Fruit fly (Drosophila melanogaster): ENCODE data around the gene CG31954.

Gene CG31954

dm6 chr2L:3478034-3478880 lies 31.6 kb downstream of the CG31954 start, which contains the start of gene Thor (continued):
- TF ChIP-seq H2.0 (GFP tag; IDR thresholded peaks at IDR 0.05): peak; percentile 66
- no peak for TF ChIP-seq CG7271 (tag; optimal IDR thresholded peaks at IDR 0.05)
- no peak for TF ChIP-seq eve (GFP tag; optimal IDR thresholded peaks at IDR 0.05)
- no peak for TF ChIP-seq Ssrp (tag; optimal IDR thresholded peaks at IDR 0.05)
- no peak for TF ChIP-seq stwl (tag; optimal IDR thresholded peaks at IDR 0.05)
- TF ChIP-seq CG8388 (GFP tag; optimal IDR thresholded peaks at IDR 0.05): peak; percentile 24
- TF ChIP-seq Lim3 (GFP tag; IDR thresholded peaks at IDR 0.05): no peak
- TF ChIP-seq CG3281 (GFP tag; optimal IDR thresholded peaks at IDR 0.05): peak; percentile 67
- TF ChIP-seq cwo (GFP tag; optimal IDR thresholded peaks at IDR 0.05): peak; percentile 85
- TF ChIP-seq tll (GFP tag; optimal IDR thresholded peaks at IDR 0.05): no peak
- TF ChIP-seq CG9727 (GFP tag; optimal IDR thresholded peaks at IDR 0.05): peak; percentile 79
- peak; percentile 86 for TF ChIP-seq CG11456 (GFP tag; IDR thresholded peaks at IDR 0.05)
- peak; percentile 87 for TF ChIP-seq Side (GFP tag; optimal IDR thresholded peaks at IDR 0.05)
- peak; percentile 66 for TF ChIP-seq CG2875 (GFP tag; optimal IDR thresholded peaks at IDR 0.05)
- no peak for TF ChIP-seq Lpt (GFP tag; optimal IDR thresholded peaks at IDR 0.05)
- no peak for TF ChIP-seq CG9797 (GFP tag; optimal IDR thresholded peaks at IDR 0.05)
- no peak for TF ChIP-seq CG1832 (GFP tag; optimal IDR thresholded peaks at IDR 0.05)
- TF ChIP-seq ro (GFP tag; IDR thresholded peaks at IDR 0.05): no peak
- TF ChIP-seq CG9609 (GFP tag; optimal IDR thresholded peaks at IDR 0.05): peak; percentile 22
- peak; percentile 40 for TF ChIP-seq grn (GFP tag; optimal IDR thresholded peaks at IDR 0.05)
- peak; percentile 49 for TF ChIP-seq CG13296 (GFP tag; optimal IDR thresholded peaks at IDR 0.05)
- TF ChIP-seq CG1024 (GFP tag; IDR thresholded peaks at IDR 0.05): peak; percentile 76
- peak; percentile 84 for TF ChIP-seq Dbx (GFP tag; IDR thresholded peaks at IDR 0.05)
- peak; percentile 47 for TF ChIP-seq Myb (GFP tag; optimal IDR thresholded peaks at IDR 0.05)
- peak; percentile 98; the same call in 3 of the 4 replicates for TF ChIP-seq chinmo (GFP tag; IDR thresholded peaks at IDR 0.05; ENCODE audit: partially characterized antibody)
- peak; percentile 53; the same call in 1 of the 2 replicates for TF ChIP-seq CG11696 (GFP tag; IDR thresholded peaks at IDR 0.05)
- TF ChIP-seq jing (GFP tag; optimal IDR thresholded peaks at IDR 0.05): no peak
- peak; percentile 19 for TF ChIP-seq cg (GFP tag; optimal IDR thresholded peaks at IDR 0.05)
- TF ChIP-seq NC2α (GFP tag; optimal IDR thresholded peaks at IDR 0.05): peak; percentile 91
- peak; percentile 55; the same call in 1 of the 3 replicates for TF ChIP-seq HLH4C (GFP tag; IDR thresholded peaks at IDR 0.05; ENCODE audit: partially characterized antibody)
- peak; percentile 53; the same call in 1 of the 2 replicates for TF ChIP-seq Nf-YA (GFP tag; IDR thresholded peaks at IDR 0.05)
- TF ChIP-seq D19A (tag; optimal IDR thresholded peaks at IDR 0.05): peak; percentile 45
- peak; percentile 98 to 99 for TF ChIP-seq Trl (optimal IDR thresholded peaks at IDR 0.05)
- TF ChIP-seq Trl (GFP tag; optimal IDR thresholded peaks at IDR 0.05): peak; percentile 89
- peak; percentile 88 for TF ChIP-seq rib (GFP tag; IDR thresholded peaks at IDR 0.05)
- peak; percentile 56; the same call in 2 of the 3 replicates for TF ChIP-seq dysf (GFP tag; IDR thresholded peaks at IDR 0.05)
- peak; percentile 66 for TF ChIP-seq CG6254 (GFP tag; optimal IDR thresholded peaks at IDR 0.05)
- peak; percentile 77 for TF ChIP-seq bcd (GFP tag; optimal IDR thresholded peaks at IDR 0.05)
- peak; percentile 97 for TF ChIP-seq Med (GFP tag)
- peak; percentile 72 for TF ChIP-seq NC2β (GFP tag; optimal IDR thresholded peaks at IDR 0.05)
- TF ChIP-seq H15 (GFP tag; IDR thresholded peaks at IDR 0.05): peak; percentile 30; the same call in 1 of the 3 replicates
- TF ChIP-seq tna (GFP tag; IDR thresholded peaks at IDR 0.05; ENCODE audit: partially characterized antibody): peak; percentile 73; the same call in 1 of the 2 replicates
- no peak for TF ChIP-seq Dp (GFP tag; optimal IDR thresholded peaks at IDR 0.05)
- TF ChIP-seq lbe (GFP tag; optimal IDR thresholded peaks at IDR 0.05): peak; percentile 75
- TF ChIP-seq CG2129 (GFP tag; IDR thresholded peaks at IDR 0.05; ENCODE audit: partially characterized antibody): no peak
- peak; percentile 5 for TF ChIP-seq Dip3 (GFP tag; optimal IDR thresholded peaks at IDR 0.05)
- peak; percentile 53 for TF ChIP-seq slp2 (GFP tag; optimal IDR thresholded peaks at IDR 0.05)
- peak; percentile 91 for TF ChIP-seq mirr (GFP tag; optimal IDR thresholded peaks at IDR 0.05)
